Fruit fly (Drosophila melanogaster) whole organism, embryonic: ENCODE data around the gene CG32564.
A peak's percentile ranks its signal among the peaks of the same experiment; 100 is the strongest.

Source experiments
- Abd-B ChIP-seq: fragments of 200-800 bp; sonication (Bioruptor generic); optimal IDR thresholded peaks from 2 replicates; lab custom pipeline; 2018; ENCODE audit warnings: missing biosample characterization, mild to moderate bottlenecking, missing genetic modification characterization, moderate library complexity
- Asciz ChIP-seq: fragments of 200-800 bp; sonication (Bioruptor generic); optimal IDR thresholded peaks from 2 replicates; lab custom pipeline; 2017; ENCODE audit warnings: missing biosample characterization, mild to moderate bottlenecking, missing genetic modification characterization, missing genetic modification reagents
- CG10147 ChIP-seq: fragments of 200-800 bp; sonication (Bioruptor generic); optimal IDR thresholded peaks from 2 replicates; lab custom pipeline; 2019; ENCODE audit warnings: missing biosample characterization, mild to moderate bottlenecking, missing genetic modification characterization, moderate library complexity
- CG1024 ChIP-seq: fragments of 200-800 bp; sonication (Bioruptor generic); IDR thresholded peaks from 2 replicates; pipeline ENCODE4 v1.3.6; 2022; ENCODE audit warnings: missing biosample characterization, missing genetic modification characterization
- CG11247 ChIP-seq: fragments of 200-800 bp; sonication (Bioruptor generic); IDR thresholded peaks from 2 replicates; pipeline ENCODE4 v1.3.6; 2022; ENCODE audit warnings: missing biosample characterization, missing genetic modification characterization
- CG14667 ChIP-seq: fragments of 200-800 bp; sonication (Bioruptor generic); IDR thresholded peaks from 2 replicates; pipeline ENCODE4 v1.3.6; 2022; ENCODE audit warnings: missing biosample characterization, missing genetic modification characterization
- CG1529 ChIP-seq: fragments of 200-800 bp; sonication (Bioruptor generic); optimal IDR thresholded peaks from 3 replicates; lab custom pipeline; 2018; ENCODE audit warnings: missing biosample characterization, missing genetic modification characterization
- CG16779 ChIP-seq: fragments of 200-800 bp; sonication (Bioruptor generic); IDR thresholded peaks from 2 replicates; pipeline ENCODE4 v1.3.6; 2022; ENCODE audit warnings: missing biosample characterization, missing genetic modification characterization
- CG16813 ChIP-seq: fragments of 200-800 bp; sonication (Bioruptor generic); IDR thresholded peaks from 3 replicates; pipeline ENCODE4 v1.3.6; 2022; ENCODE audit warnings: missing biosample characterization, missing genetic modification characterization; ENCODE audit not compliant: partially characterized antibody
- CG17359 ChIP-seq: fragments of 200-800 bp; sonication (Bioruptor generic); optimal IDR thresholded peaks from 3 replicates; lab custom pipeline; 2018; ENCODE audit warnings: missing biosample characterization, mild to moderate bottlenecking, missing genetic modification characterization, moderate library complexity
- CG18764 ChIP-seq: fragments of 200-800 bp; sonication (Bioruptor generic); optimal IDR thresholded peaks from 3 replicates; lab custom pipeline; 2016; ENCODE audit warnings: missing biosample characterization, missing genetic modification characterization
- CG3065 ChIP-seq: fragments of 200-800 bp; sonication (Bioruptor generic); optimal IDR thresholded peaks from 2 replicates; lab custom pipeline; 2016; ENCODE audit warnings: missing biosample characterization, missing genetic modification characterization
- CG32767 ChIP-seq: fragments of 200-800 bp; sonication (Bioruptor generic); IDR thresholded peaks from 2 replicates; pipeline ENCODE4 v1.3.6; 2022; ENCODE audit warnings: missing biosample characterization, missing genetic modification characterization
- CG33213 ChIP-seq: fragments of 200-800 bp; sonication (Bioruptor generic); optimal IDR thresholded peaks from 3 replicates; lab custom pipeline; 2016; ENCODE audit warnings: missing biosample characterization, missing genetic modification characterization
- CG6175 ChIP-seq: fragments of 200-800 bp; sonication (Bioruptor generic); IDR thresholded peaks from 3 replicates; pipeline ENCODE4 v1.3.6; 2022; ENCODE audit warnings: missing biosample characterization, missing genetic modification characterization
- CG6254 ChIP-seq: fragments of 200-800 bp; sonication (Bioruptor generic); optimal IDR thresholded peaks from 3 replicates; lab custom pipeline; 2017; ENCODE audit warnings: mild to moderate bottlenecking, missing biosample characterization, missing genetic modification reagents, missing genetic modification characterization
- CG6272 ChIP-seq: fragments of 200-800 bp; sonication (Bioruptor generic); IDR thresholded peaks from 2 replicates; pipeline ENCODE4 v1.3.6; 2022; ENCODE audit warnings: missing biosample characterization, missing genetic modification characterization
- CG6683 ChIP-seq: fragments of 200-800 bp; sonication (Bioruptor generic); optimal IDR thresholded peaks from 2 replicates; lab custom pipeline; 2017; ENCODE audit warnings: missing biosample characterization, mild to moderate bottlenecking, missing genetic modification characterization, missing genetic modification reagents
- CG6765 ChIP-seq: fragments of 200-800 bp; sonication (Bioruptor generic); optimal IDR thresholded peaks from 3 replicates; lab custom pipeline; 2017; ENCODE audit warnings: missing biosample characterization, mild to moderate bottlenecking, missing genetic modification characterization
- CG6791 ChIP-seq: fragments of 200-800 bp; sonication (Bioruptor generic); IDR thresholded peaks from 3 replicates; pipeline ENCODE4 v1.3.6; 2022; ENCODE audit warnings: missing biosample characterization, missing genetic modification characterization; ENCODE audit not compliant: partially characterized antibody
- CG7556 ChIP-seq: fragments of 200-800 bp; sonication (Bioruptor generic); optimal IDR thresholded peaks from 2 replicates; lab custom pipeline; 2017; ENCODE audit warnings: missing biosample characterization, mild to moderate bottlenecking, missing genetic modification characterization
- CG8089 ChIP-seq: fragments of 200-800 bp; sonication (Bioruptor generic); optimal IDR thresholded peaks from 3 replicates; lab custom pipeline; 2016; ENCODE audit warnings: missing biosample characterization, missing genetic modification characterization
- CG8388 ChIP-seq: fragments of 200-800 bp; sonication (Bioruptor generic); optimal IDR thresholded peaks from 2 replicates; lab custom pipeline; 2019; ENCODE audit warnings: missing biosample characterization, mild to moderate bottlenecking, missing genetic modification characterization, moderate library complexity
- CG8944 ChIP-seq: fragments of 200-800 bp; sonication (Bioruptor generic); optimal IDR thresholded peaks from 3 replicates; lab custom pipeline; 2016; ENCODE audit warnings: missing biosample characterization, missing genetic modification characterization
- CHES-1-like ChIP-seq: fragments of 200-800 bp; sonication (Bioruptor generic); optimal IDR thresholded peaks from 2 replicates; lab custom pipeline; 2016; ENCODE audit warnings: missing biosample characterization, missing genetic modification characterization
- CoRest ChIP-seq: fragments of 200-800 bp; sonication (Bioruptor generic); optimal IDR thresholded peaks from 3 replicates; lab custom pipeline; 2018; ENCODE audit warnings: missing biosample characterization, mild to moderate bottlenecking, missing genetic modification characterization, moderate library complexity
- D ChIP-seq, 2 experiments: fragments of 200-800 bp in 1 of 2; fragments of >200 bp in 1 of 2; sonication (Bioruptor generic) in 1 of 2; optimal IDR thresholded peaks; 2 replicates in 1 of 2; 3 replicates in 1 of 2; lab custom pipeline; 2017; ENCODE audit warnings: mild to moderate bottlenecking in 1 of 2, missing biosample characterization in 1 of 2, missing genetic modification characterization in 1 of 2, missing genetic modification reagents in 1 of 2
- Ets65A ChIP-seq: fragments of 200-800 bp; sonication (Bioruptor generic); peaks from one replicate; lab custom pipeline; 2016; ENCODE audit warnings: missing biosample characterization, missing genetic modification characterization
- Fer3 ChIP-seq: fragments of 200-800 bp; sonication (Bioruptor generic); optimal IDR thresholded peaks from 2 replicates; lab custom pipeline; 2018; ENCODE audit warnings: missing biosample characterization, mild to moderate bottlenecking, missing genetic modification characterization, moderate library complexity
- HHEX ChIP-seq: fragments of 200-800 bp; sonication (Bioruptor generic); optimal IDR thresholded peaks from 3 replicates; lab custom pipeline; 2017; ENCODE audit warnings: missing biosample characterization, mild to moderate bottlenecking, missing genetic modification characterization, missing genetic modification reagents
- HmgD ChIP-seq: fragments of 200-800 bp; sonication (Bioruptor generic); optimal IDR thresholded peaks from 3 replicates; lab custom pipeline; 2016; ENCODE audit warnings: missing biosample characterization, missing genetic modification characterization
- MTF-1 ChIP-seq: fragments of 200-800 bp; sonication (Bioruptor generic); optimal IDR thresholded peaks from 2 replicates; lab custom pipeline; 2018; ENCODE audit warnings: missing biosample characterization, mild to moderate bottlenecking, missing genetic modification characterization, borderline replicate concordance
- Meics ChIP-seq: fragments of 200-800 bp; sonication (Bioruptor generic); optimal IDR thresholded peaks from 2 replicates; lab custom pipeline; 2017; ENCODE audit warnings: missing biosample characterization, mild to moderate bottlenecking, missing genetic modification characterization
- NK7.1 ChIP-seq: fragments of 200-800 bp; sonication (Bioruptor generic); optimal IDR thresholded peaks from 3 replicates; lab custom pipeline; 2016; ENCODE audit warnings: missing biosample characterization, missing genetic modification characterization
- Stat92E ChIP-seq, 3 experiments: fragments of >200 bp in 2 of 3; fragments of 200-800 bp in 1 of 3; sonication (Bioruptor generic) in 1 of 3; optimal IDR thresholded peaks; 2 replicates each; lab custom pipeline; 2017 to 2019; ENCODE audit warnings: missing biosample characterization in 3 of 3, missing genetic modification characterization in 3 of 3, mild to moderate bottlenecking in 1 of 3, moderate library complexity in 1 of 3
- TFAM ChIP-seq: fragments of 200-800 bp; sonication (Bioruptor generic); optimal IDR thresholded peaks from 2 replicates; lab custom pipeline; 2017; ENCODE audit warnings: missing biosample characterization, missing genetic modification characterization, inconsistent platforms
- Tbp ChIP-seq: fragments of >200 bp; optimal IDR thresholded peaks from 2 replicates; lab custom pipeline; 2018; ENCODE audit warnings: missing biosample characterization, missing genetic modification characterization
- Usf ChIP-seq: fragments of 200-800 bp; sonication (Bioruptor generic); optimal IDR thresholded peaks from 2 replicates; lab custom pipeline; 2017; ENCODE audit warnings: missing genotype, missing biosample characterization, missing genetic modification characterization
- bab2 ChIP-seq: fragments of 200-800 bp; sonication (Bioruptor generic); optimal IDR thresholded peaks from 2 replicates; lab custom pipeline; 2016; ENCODE audit warnings: missing biosample characterization, missing genetic modification characterization
- esg ChIP-seq: fragments of 200-800 bp; sonication (Bioruptor generic); conservative IDR thresholded peaks from 2 replicates; pipeline ENCODE4 v1.3.6; 2022; ENCODE audit warnings: missing biosample characterization, missing genetic modification characterization
- fu2 ChIP-seq: fragments of 200-800 bp; sonication (Bioruptor generic); optimal IDR thresholded peaks from 2 replicates; lab custom pipeline; 2016; ENCODE audit warnings: missing biosample characterization, missing genetic modification characterization
- knrl ChIP-seq: fragments of 200-800 bp; sonication (Bioruptor generic); IDR thresholded peaks from 3 replicates; pipeline ENCODE4 v1.3.6; 2022; ENCODE audit warnings: missing biosample characterization, missing genetic modification characterization; ENCODE audit not compliant: partially characterized antibody
- mirr ChIP-seq: fragments of 200-800 bp; sonication (Bioruptor generic); optimal IDR thresholded peaks from 3 replicates; lab custom pipeline; 2018; ENCODE audit warnings: missing biosample characterization, mild to moderate bottlenecking, missing genetic modification characterization
- pzg ChIP-seq: fragments of 200-800 bp; sonication (Bioruptor generic); optimal IDR thresholded peaks from 3 replicates; lab custom pipeline; 2018; ENCODE audit warnings: missing biosample characterization, mild to moderate bottlenecking, missing genetic modification characterization, moderate library complexity
- rib ChIP-seq: fragments of 200-800 bp; sonication (Bioruptor generic); IDR thresholded peaks from 2 replicates; pipeline ENCODE4 v1.3.6; 2022; ENCODE audit warnings: missing biosample characterization, missing genetic modification characterization
- run ChIP-seq: fragments of 200-800 bp; sonication (Bioruptor generic); optimal IDR thresholded peaks from 3 replicates; lab custom pipeline; 2018; ENCODE audit warnings: missing biosample characterization, mild to moderate bottlenecking, missing genetic modification characterization
- sens-2 ChIP-seq: fragments of 200-800 bp; sonication (Bioruptor generic); IDR thresholded peaks from 2 replicates; pipeline ENCODE4 v1.3.6; 2022; ENCODE audit warnings: missing biosample characterization, missing genetic modification characterization
- sim ChIP-seq: fragments of 200-800 bp; sonication (Bioruptor generic); IDR thresholded peaks from 2 replicates; pipeline ENCODE4 v1.3.6; 2022; ENCODE audit warnings: missing biosample characterization, missing genetic modification characterization
- ttk ChIP-seq: fragments of 200-800 bp; sonication (Bioruptor generic); IDR thresholded peaks from 2 replicates; pipeline ENCODE4 v2.1.2; 2022; ENCODE audit warnings: missing biosample characterization, missing genetic modification characterization
- zfh2 ChIP-seq: fragments of 200-800 bp; sonication (Bioruptor generic); optimal IDR thresholded peaks from 2 replicates; lab custom pipeline; 2016; ENCODE audit warnings: missing biosample characterization, missing genetic modification characterization

CG32564 gene

dm6 chrX:17176542-17176941 lies 29.7 kb upstream of the CG32564 start (continued):
- peak; percentile 40 for TF ChIP-seq CoRest (tag; lab: Kevin White, UChicago)
- TF ChIP-seq CG18764 (GFP tag; lab: Kevin White, UChicago): peak; percentile 7
- TF ChIP-seq Stat92E (GFP tag; optimal IDR thresholded peaks at IDR 0.05; lab: Kevin White, UChicago): no peak
- no peak for TF ChIP-seq CG1529 (GFP tag; lab: Kevin White, UChicago)
- TF ChIP-seq CG10147 (GFP tag; lab: Kevin White, UChicago): no peak
- TF ChIP-seq zfh2 (GFP tag; lab: Kevin White, UChicago): no peak
- peak; percentile 26 for TF ChIP-seq CG8089 (GFP tag; lab: Kevin White, UChicago)
- TF ChIP-seq knrl (GFP tag; lab: Robert Waterston, UW): no peak
- TF ChIP-seq CG14667: 0 out of 2 replicates have a peak, but pooled peaks have one; percentile 22
- TF ChIP-seq bab2 (GFP tag; lab: Kevin White, UChicago): peak; percentile 43
- no peak for TF ChIP-seq CG16779 (GFP tag; lab: Robert Waterston, UW)
- no peak for TF ChIP-seq mirr (GFP tag; lab: Kevin White, UChicago)
- no peak for TF ChIP-seq CG6683 (GFP tag; lab: Kevin White, UChicago)
- TF ChIP-seq HHEX (GFP tag; lab: Kevin White, UChicago): peak; percentile 36
- TF ChIP-seq sim (GFP tag; lab: Robert Waterston, UW): no peak
- TF ChIP-seq HmgD (GFP tag; lab: Kevin White, UChicago): no peak
- TF ChIP-seq CG1024 (GFP tag; lab: Robert Waterston, UW): no peak
- TF ChIP-seq Tbp: no peak
- TF ChIP-seq CG32767: no peak
- TF ChIP-seq CG16813 (GFP tag; lab: Robert Waterston, UW): no peak
- peak; percentile 63 for TF ChIP-seq CG17359 (tag; lab: Kevin White, UChicago)
- TF ChIP-seq Fer3 (tag; lab: Kevin White, UChicago): peak; percentile 44
- peak; percentile 48 for TF ChIP-seq ttk (GFP tag; lab: Robert Waterston, UW)
- no peak for TF ChIP-seq CG3065 (GFP tag; lab: Kevin White, UChicago)
- no peak for TF ChIP-seq CHES-1-like (GFP tag; lab: Kevin White, UChicago)
- TF ChIP-seq CG8388: peak; percentile 26
- TF ChIP-seq rib: no peak
- peak; percentile 37; the same call in 1 of the 2 replicates for TF ChIP-seq CG6272 (GFP tag; lab: Robert Waterston, UW)
- peak; percentile 2 for TF ChIP-seq CG8944 (GFP tag; lab: Kevin White, UChicago)
- peak; percentile 47 for TF ChIP-seq Asciz (GFP tag; lab: Kevin White, UChicago)
- peak; percentile 25 for TF ChIP-seq Abd-B (GFP tag; lab: Kevin White, UChicago)
- TF ChIP-seq esg (GFP tag; lab: Robert Waterston, UW): peak; percentile 68
- no peak for TF ChIP-seq MTF-1 (GFP tag; lab: Kevin White, UChicago)
- no peak for TF ChIP-seq CG6175 (GFP tag; lab: Robert Waterston, UW)
- TF ChIP-seq Meics (GFP tag; lab: Kevin White, UChicago): peak; percentile 58
- no peak for TF ChIP-seq CG6765 (GFP tag; lab: Kevin White, UChicago)
- TF ChIP-seq Usf (GFP tag; lab: Kevin White, UChicago): no peak
- TF ChIP-seq pzg (GFP tag; lab: Kevin White, UChicago): no peak
- TF ChIP-seq sens-2: no peak
- peak; percentile 68 for TF ChIP-seq Ets65A (GFP tag; lab: Kevin White, UChicago)
- TF ChIP-seq CG7556 (GFP tag; lab: Kevin White, UChicago): peak; percentile 46
- TF ChIP-seq CG11247 (GFP tag; lab: Robert Waterston, UW): peak; percentile 54; the same call in 1 of the 2 replicates
- peak; percentile 9 for TF ChIP-seq CG33213
- TF ChIP-seq CG6791: no peak
- peak; percentile 16 for TF ChIP-seq CG6254 (GFP tag; lab: Kevin White, UChicago)
- no peak for TF ChIP-seq NK7.1 (GFP tag; lab: Kevin White, UChicago)
- TF ChIP-seq D (optimal IDR thresholded peaks at IDR 0.05; lab: Kevin White, UChicago): no peak
- TF ChIP-seq D (GFP tag; optimal IDR thresholded peaks at IDR 0.05; lab: Kevin White, UChicago): no peak
- TF ChIP-seq run (tag; lab: Kevin White, UChicago): peak; percentile 25
- no peak for TF ChIP-seq TFAM (GFP tag; lab: Kevin White, UChicago)
- TF ChIP-seq fu2: peak; percentile 2
